Worm (Caenorhabditis elegans): ENCODE data around the gene nhr-154.

- TF ChIP-seq ceh-16 (tag; optimal IDR thresholded peaks at IDR 0.05) (no peak), aly-2 (tag; optimal IDR thresholded peaks at IDR 0.05) (no peak), elt-3 (tag; optimal IDR thresholded peaks at IDR 0.05) (no peak), nhr-25 (tag; optimal IDR thresholded peaks at IDR 0.05) (no peak), ama-1 (optimal IDR thresholded peaks at IDR 0.05) (no peak), nhr-237 (tag; optimal IDR thresholded peaks at IDR 0.05) (no peak), unc-62 (GFP tag; optimal IDR thresholded peaks at IDR 0.05) (no peak), skn-1 (tag; optimal IDR thresholded peaks at IDR 0.05) (no peak), ztf-11 (tag; optimal IDR thresholded peaks at IDR 0.05) (no peak)
Measured at ce11 chrV:12150607-12151006, 49.5 kb downstream of the nhr-154 start, which contains the start of gene che-11.

Data from whole organism, L2 larva.